Worm (Caenorhabditis elegans): Measurements from ENCODE around the gene pgp-4.

ce11 chrX:11310285-11310838, 47.3 kb upstream of the pgp-4 start, which contains the start of gene F08G12.5:
- no peak for TF ChIP-seq unc-39 (tag; optimal IDR thresholded peaks at IDR 0.05)
- no peak for TF ChIP-seq blmp-1 (tag; optimal IDR thresholded peaks at IDR 0.05)
- TF ChIP-seq ceh-43 (GFP tag; optimal IDR thresholded peaks at IDR 0.05): no peak
- TF ChIP-seq nhr-28 (tag; optimal IDR thresholded peaks at IDR 0.05): no peak
- TF ChIP-seq elt-3 (tag; optimal IDR thresholded peaks at IDR 0.05): no peak
- no peak for TF ChIP-seq lin-13 (tag; optimal IDR thresholded peaks at IDR 0.05)
- TF ChIP-seq ztf-11 (tag; optimal IDR thresholded peaks at IDR 0.05): no peak
- TF ChIP-seq nhr-76 (tag; optimal IDR thresholded peaks at IDR 0.05): no peak
- no peak for TF ChIP-seq drap-1 (GFP tag; optimal IDR thresholded peaks at IDR 0.05)
- TF ChIP-seq nhr-237 (tag; optimal IDR thresholded peaks at IDR 0.05): no peak
- TF ChIP-seq lsy-2 (tag; optimal IDR thresholded peaks at IDR 0.05): no peak
- no peak for TF ChIP-seq mep-1 (tag; optimal IDR thresholded peaks at IDR 0.05)

All from whole organism, mixed stage, embryonic.